Fruit fly (Drosophila melanogaster) whole organism, embryonic: ENCODE data around the gene CG5909.
A peak's percentile ranks its signal among the peaks of the same experiment; 100 is the strongest.

Source experiments
- CG10209 ChIP-seq: fragments of 200-800 bp; sonication (Bioruptor generic); optimal IDR thresholded peaks from 3 replicates; lab custom pipeline; 2017; ENCODE audit warnings: missing biosample characterization, mild to moderate bottlenecking, missing genetic modification characterization, missing genetic modification reagents
- CG10543 ChIP-seq: fragments of 200-800 bp; sonication (Bioruptor generic); optimal IDR thresholded peaks from 3 replicates; lab custom pipeline; 2017; ENCODE audit warnings: missing biosample characterization, mild to moderate bottlenecking, missing genetic modification characterization, moderate library complexity
- CG10654 ChIP-seq: fragments of 200-800 bp; sonication (Bioruptor generic); optimal IDR thresholded peaks from 2 replicates; lab custom pipeline; 2016; ENCODE audit warnings: missing biosample characterization, missing genetic modification characterization
- CG12155 ChIP-seq: fragments of 200-800 bp; sonication (Bioruptor generic); optimal IDR thresholded peaks from 3 replicates; lab custom pipeline; 2016; ENCODE audit warnings: missing biosample characterization, missing genetic modification characterization
- CG14710 ChIP-seq: fragments of 200-800 bp; sonication (Bioruptor generic); optimal IDR thresholded peaks from 3 replicates; lab custom pipeline; 2019; ENCODE audit warnings: missing biosample characterization, mild to moderate bottlenecking, missing genetic modification characterization, moderate library complexity
- CG15696 ChIP-seq: fragments of 200-800 bp; sonication (Bioruptor generic); optimal IDR thresholded peaks from 2 replicates; lab custom pipeline; 2019; ENCODE audit warnings: missing biosample characterization, mild to moderate bottlenecking, missing genetic modification characterization, moderate library complexity
- CG1602 ChIP-seq: fragments of 200-800 bp; sonication (Bioruptor generic); optimal IDR thresholded peaks from 3 replicates; lab custom pipeline; 2016; ENCODE audit warnings: missing biosample characterization, missing genetic modification characterization
- CG1792 ChIP-seq: fragments of 200-800 bp; sonication (Bioruptor generic); optimal IDR thresholded peaks from 2 replicates; lab custom pipeline; 2016; ENCODE audit warnings: missing biosample characterization, missing genetic modification characterization
- CG18476 ChIP-seq: fragments of 200-800 bp; sonication (Bioruptor generic); optimal IDR thresholded peaks from 2 replicates; lab custom pipeline; 2016; ENCODE audit warnings: missing biosample characterization, mild to moderate bottlenecking, missing genetic modification characterization
- CG2678 ChIP-seq: fragments of 200-800 bp; sonication (Bioruptor generic); optimal IDR thresholded peaks from 3 replicates; lab custom pipeline; 2019; ENCODE audit warnings: missing biosample characterization, mild to moderate bottlenecking, missing genetic modification characterization, moderate library complexity
- CG2875 ChIP-seq: fragments of 200-800 bp; sonication (Bioruptor generic); optimal IDR thresholded peaks from 2 replicates; lab custom pipeline; 2017; ENCODE audit warnings: missing biosample characterization, mild to moderate bottlenecking, missing genetic modification characterization, missing genetic modification reagents
- CG32532 ChIP-seq: fragments of 200-800 bp; sonication (Bioruptor generic); IDR thresholded peaks from 2 replicates; pipeline ENCODE4 v1.3.6; 2022; ENCODE audit warnings: missing biosample characterization, missing genetic modification characterization
- CG32767 ChIP-seq: fragments of 200-800 bp; sonication (Bioruptor generic); IDR thresholded peaks from 2 replicates; pipeline ENCODE4 v1.3.6; 2022; ENCODE audit warnings: missing biosample characterization, missing genetic modification characterization
- CG34376 ChIP-seq: fragments of 200-800 bp; sonication (Bioruptor generic); optimal IDR thresholded peaks from 2 replicates; lab custom pipeline; 2018; ENCODE audit warnings: missing biosample characterization, mild to moderate bottlenecking, missing genetic modification characterization
- CG4328 ChIP-seq: fragments of 200-800 bp; sonication (Bioruptor generic); optimal IDR thresholded peaks from 3 replicates; lab custom pipeline; 2017; ENCODE audit warnings: missing biosample characterization, missing genetic modification reagents, missing genetic modification characterization
- CG7372 ChIP-seq: fragments of 200-800 bp; sonication (Bioruptor generic); IDR thresholded peaks from 2 replicates; pipeline ENCODE4 v1.3.6; 2022; ENCODE audit warnings: missing biosample characterization, missing genetic modification characterization
- CG7556 ChIP-seq: fragments of 200-800 bp; sonication (Bioruptor generic); optimal IDR thresholded peaks from 2 replicates; lab custom pipeline; 2017; ENCODE audit warnings: missing biosample characterization, mild to moderate bottlenecking, missing genetic modification characterization
- CG8944 ChIP-seq: fragments of 200-800 bp; sonication (Bioruptor generic); optimal IDR thresholded peaks from 3 replicates; lab custom pipeline; 2016; ENCODE audit warnings: missing biosample characterization, missing genetic modification characterization
- CG9932 ChIP-seq: fragments of 200-800 bp; sonication (Bioruptor generic); IDR thresholded peaks from 2 replicates; pipeline ENCODE4 v1.3.6; 2022; ENCODE audit warnings: missing biosample characterization, missing genetic modification characterization
- E2f2 ChIP-seq: fragments of 200-800 bp; sonication (Bioruptor generic); IDR thresholded peaks from 2 replicates; pipeline ENCODE4 v1.3.6; 2022; ENCODE audit warnings: missing biosample characterization, missing genetic modification characterization
- HLH4C ChIP-seq: fragments of 200-800 bp; sonication (Bioruptor generic); IDR thresholded peaks from 3 replicates; pipeline ENCODE4 v1.3.6; 2022; ENCODE audit warnings: missing biosample characterization, missing genetic modification characterization; ENCODE audit not compliant: partially characterized antibody
- HLHmδ ChIP-seq: fragments of 200-800 bp; sonication (Bioruptor generic); optimal IDR thresholded peaks from 2 replicates; lab custom pipeline; 2018; ENCODE audit warnings: missing biosample characterization, mild to moderate bottlenecking, missing genetic modification characterization, moderate library complexity
- Jarid2 ChIP-seq: fragments of 200-800 bp; sonication (Bioruptor generic); optimal IDR thresholded peaks from 3 replicates; lab custom pipeline; 2017; ENCODE audit warnings: mild to moderate bottlenecking, missing biosample characterization, missing genetic modification reagents, missing genetic modification characterization
- Mad ChIP-seq: fragments of 200-800 bp; sonication (Bioruptor generic); optimal IDR thresholded peaks from 2 replicates; lab custom pipeline; 2016; ENCODE audit warnings: missing biosample characterization, missing genetic modification characterization
- Mes4 ChIP-seq: fragments of 200-800 bp; sonication (Bioruptor generic); optimal IDR thresholded peaks from 2 replicates; lab custom pipeline; 2016; ENCODE audit warnings: missing biosample characterization, missing genetic modification characterization
- Nf-YC ChIP-seq: fragments of 200-800 bp; optimal IDR thresholded peaks from 3 replicates; lab custom pipeline; 2019; ENCODE audit warnings: missing biosample characterization, mild to moderate bottlenecking, missing genetic modification characterization, moderate library complexity
- Optix ChIP-seq: fragments of 200-800 bp; sonication (Bioruptor generic); IDR thresholded peaks from 3 replicates; pipeline ENCODE4 v1.3.6; 2022; ENCODE audit warnings: missing biosample characterization, missing genetic modification characterization
- Vsx1 ChIP-seq: fragments of 200-800 bp; sonication (Bioruptor generic); optimal IDR thresholded peaks from 2 replicates; lab custom pipeline; 2017; ENCODE audit warnings: missing biosample characterization, mild to moderate bottlenecking, missing genetic modification characterization, missing genetic modification reagents
- chm ChIP-seq: fragments of 200-800 bp; sonication (Bioruptor generic); IDR thresholded peaks from 2 replicates; pipeline ENCODE4 v1.3.6; 2022; ENCODE audit warnings: missing biosample characterization, missing genetic modification characterization
- crol ChIP-seq: fragments of 200-800 bp; sonication (Bioruptor generic); IDR thresholded peaks from 2 replicates; pipeline ENCODE4 v1.3.6; 2022; ENCODE audit warnings: missing biosample characterization, missing genetic modification characterization
- cwo ChIP-seq: fragments of 200-800 bp; sonication (Bioruptor generic); optimal IDR thresholded peaks from 3 replicates; lab custom pipeline; 2017; ENCODE audit warnings: missing biosample characterization, missing genetic modification characterization, mild to moderate bottlenecking, moderate library complexity, missing genetic modification reagents
- dati ChIP-seq: fragments of 200-800 bp; sonication (Bioruptor generic); IDR thresholded peaks from 2 replicates; pipeline ENCODE4 v1.3.6; 2022; ENCODE audit warnings: missing biosample characterization, missing genetic modification characterization
- dmrt11E ChIP-seq: fragments of 200-800 bp; sonication (Bioruptor generic); optimal IDR thresholded peaks from 3 replicates; lab custom pipeline; 2018; ENCODE audit warnings: missing biosample characterization, mild to moderate bottlenecking, missing genetic modification characterization, moderate library complexity
- fu2 ChIP-seq: fragments of 200-800 bp; sonication (Bioruptor generic); optimal IDR thresholded peaks from 2 replicates; lab custom pipeline; 2016; ENCODE audit warnings: missing biosample characterization, missing genetic modification characterization
- grn ChIP-seq: fragments of 200-800 bp; sonication (Bioruptor generic); optimal IDR thresholded peaks from 3 replicates; lab custom pipeline; 2017; ENCODE audit warnings: missing biosample characterization, missing genetic modification characterization
- gt ChIP-seq: fragments of 200-800 bp; sonication (Bioruptor generic); IDR thresholded peaks from 2 replicates; pipeline ENCODE4 v1.3.6; 2022; ENCODE audit warnings: missing biosample characterization, missing genetic modification characterization
- insv ChIP-seq, 2 experiments: fragments of 200-800 bp; sonication (Bioruptor generic); optimal IDR thresholded peaks; 3 replicates each; lab custom pipeline; 2016 to 2018; ENCODE audit warnings: missing biosample characterization in 2 of 2, missing genetic modification characterization in 2 of 2
- kay ChIP-seq: fragments of 200-800 bp; sonication (Bioruptor generic); optimal IDR thresholded peaks from 2 replicates; lab custom pipeline; 2016; ENCODE audit warnings: missing biosample characterization, missing genetic modification characterization
- nmo ChIP-seq: fragments of 200-800 bp; sonication (Bioruptor generic); optimal IDR thresholded peaks from 2 replicates; lab custom pipeline; 2018; ENCODE audit warnings: missing biosample characterization, mild to moderate bottlenecking, missing genetic modification characterization, moderate library complexity
- otp ChIP-seq: fragments of 200-800 bp; sonication (Bioruptor generic); IDR thresholded peaks from 3 replicates; pipeline ENCODE4, ENCODE4 v1.3.6; 2022; ENCODE audit warnings: missing biosample characterization, missing genetic modification characterization
- ro ChIP-seq: fragments of 200-800 bp; sonication (Bioruptor generic); IDR thresholded peaks from 2 replicates; pipeline ENCODE4 v1.3.6; 2022; ENCODE audit warnings: missing biosample characterization, missing genetic modification characterization
- salm ChIP-seq: fragments of 200-800 bp; sonication (Bioruptor generic); optimal IDR thresholded peaks from 2 replicates; lab custom pipeline; 2018; ENCODE audit warnings: missing biosample characterization, mild to moderate bottlenecking, missing genetic modification characterization
- schlank ChIP-seq: fragments of 200-800 bp; sonication (Bioruptor generic); optimal IDR thresholded peaks from 2 replicates; lab custom pipeline; 2018; ENCODE audit warnings: missing biosample characterization, mild to moderate bottlenecking, missing genetic modification characterization
- sim ChIP-seq: fragments of 200-800 bp; sonication (Bioruptor generic); IDR thresholded peaks from 2 replicates; pipeline ENCODE4 v1.3.6; 2022; ENCODE audit warnings: missing biosample characterization, missing genetic modification characterization
- sna ChIP-seq: fragments of 200-800 bp; sonication (Bioruptor generic); IDR thresholded peaks from 2 replicates; pipeline ENCODE4 v1.3.6; 2022; ENCODE audit warnings: missing biosample characterization, missing genetic modification characterization; ENCODE audit not compliant: partially characterized antibody
- tna ChIP-seq: fragments of 200-800 bp; sonication (Bioruptor generic); IDR thresholded peaks from 2 replicates; pipeline ENCODE4 v1.3.6; 2022; ENCODE audit warnings: missing biosample characterization, missing genetic modification characterization; ENCODE audit not compliant: partially characterized antibody
- trem ChIP-seq: fragments of 200-800 bp; optimal IDR thresholded peaks from 3 replicates; lab custom pipeline; 2019; ENCODE audit warnings: missing biosample characterization, mild to moderate bottlenecking, missing genetic modification characterization, moderate library complexity
- zf30C ChIP-seq: fragments of 200-800 bp; sonication (Bioruptor generic); optimal IDR thresholded peaks from 3 replicates; lab custom pipeline; 2018; ENCODE audit warnings: missing biosample characterization, mild to moderate bottlenecking, missing genetic modification characterization

The CG5909 gene

DNA sequence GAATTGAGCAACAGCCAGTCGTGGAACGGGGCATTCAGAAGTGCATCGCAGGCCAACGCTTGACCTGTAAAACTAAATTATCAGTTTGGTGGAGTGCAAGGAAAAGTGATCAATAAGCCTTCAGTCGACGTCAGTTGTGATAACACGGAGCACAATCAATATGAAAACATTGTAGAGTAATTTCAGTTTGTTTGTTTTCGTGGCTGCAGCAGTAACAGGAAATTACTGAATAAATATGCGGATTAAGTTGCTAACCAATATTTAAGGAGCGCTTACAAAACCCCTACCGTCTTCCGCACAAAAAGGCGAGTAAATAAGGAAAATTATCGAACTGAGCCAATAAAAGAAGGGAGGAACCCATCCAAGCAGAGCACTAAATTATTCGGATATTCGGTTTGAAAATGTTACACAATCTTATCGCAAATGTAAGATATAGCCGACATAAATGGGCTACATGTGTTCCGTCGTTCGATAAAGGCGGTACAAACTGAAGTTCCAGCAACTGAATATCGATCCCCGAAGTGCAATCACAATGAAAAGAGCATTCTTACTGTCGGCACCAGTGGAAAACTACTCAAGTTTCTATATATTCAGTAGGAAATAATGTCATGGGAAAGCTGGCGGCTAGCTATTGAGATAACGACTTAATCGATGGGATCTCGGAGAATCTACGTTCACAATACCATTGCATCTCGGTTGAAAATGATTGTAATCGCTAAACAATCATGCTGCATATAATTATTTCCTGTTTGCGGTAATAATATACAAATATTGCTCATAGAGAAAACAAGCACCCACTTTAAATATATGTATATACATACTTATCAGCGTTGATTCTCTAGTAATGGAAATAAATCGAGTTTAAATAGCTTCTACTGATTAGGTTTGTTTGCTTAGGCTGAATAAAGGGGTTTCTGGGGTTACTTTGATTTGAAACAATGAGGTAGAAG lies 25.0 kb upstream of the CG5909 start (continued):
- TF ChIP-seq Jarid2 (GFP tag; lab: Kevin White, UChicago) (peak; percentile 36), dati (GFP tag; lab: Robert Waterston, UW) (no peak), ro (GFP tag; lab: Robert Waterston, UW) (no peak), CG2875 (GFP tag; lab: Kevin White, UChicago) (peak; percentile 83), dmrt11E (tag; lab: Kevin White, UChicago) (peak; percentile 85), CG10654 (GFP tag; lab: Kevin White, UChicago) (peak; percentile 57), CG32532 (GFP tag; lab: Robert Waterston, UW) (no peak), CG10209 (GFP tag; lab: Kevin White, UChicago) (peak; percentile 82), CG12155 (peak; percentile 16), fu2 (GFP tag; lab: Kevin White, UChicago) (no peak), Mad (GFP tag; lab: Kevin White, UChicago) (peak; percentile 37), CG7556 (GFP tag; lab: Kevin White, UChicago) (peak; percentile 65), CG18476 (GFP tag; lab: Kevin White, UChicago) (peak; percentile 47), Mes4 (GFP tag; lab: Kevin White, UChicago) (peak; percentile 71), CG8944 (peak; percentile 46), kay (peak; percentile 28), otp (GFP tag; lab: Robert Waterston, UW) (peak; percentile 85; the same call in 2 of the 3 replicates), sim (peak; percentile 62; the same call in 1 of the 2 replicates), schlank (tag; lab: Kevin White, UChicago) (peak; percentile 7), CG32767 (GFP tag; lab: Robert Waterston, UW) (peak; percentile 57; the same call in 1 of the 2 replicates), gt (GFP tag; lab: Robert Waterston, UW) (no peak), crol (GFP tag; lab: Robert Waterston, UW) (no peak), CG2678 (tag; lab: Kevin White, UChicago) (peak; percentile 67), CG10543 (peak; percentile 33), chm (GFP tag; lab: Robert Waterston, UW) (peak; percentile 86), Nf-YC (tag; lab: Kevin White, UChicago) (no peak), CG1602 (peak; percentile 71), CG34376 (no peak), grn (peak; percentile 71), Vsx1 (peak; percentile 89), HLHmδ (GFP tag; lab: Kevin White, UChicago) (no peak), HLH4C (GFP tag; lab: Robert Waterston, UW) (no peak), CG9932 (no peak), cwo (GFP tag; lab: Kevin White, UChicago) (peak; percentile 27), CG1792 (GFP tag; lab: Kevin White, UChicago) (peak; percentile 74), E2f2 (peak; percentile 43; the same call in 1 of the 2 replicates), zf30C (GFP tag; lab: Kevin White, UChicago) (no peak), CG14710 (peak; percentile 69), Optix (GFP tag; lab: Robert Waterston, UW) (peak; percentile 50; the same call in 1 of the 3 replicates), sna (no peak), trem (tag; lab: Kevin White, UChicago) (no peak), tna (GFP tag; lab: Robert Waterston, UW) (no peak), CG7372 (GFP tag; lab: Robert Waterston, UW) (0 out of 2 replicates have a peak, but pooled peaks have one; percentile 27), nmo (GFP tag; lab: Kevin White, UChicago) (peak; percentile 27), CG15696 (tag; lab: Kevin White, UChicago) (peak; percentile 94), insv (GFP tag; optimal IDR thresholded peaks at IDR 0.05; lab: Kevin White, UChicago) (peak in 1 of 2 experiments; percentile 2), CG4328 (GFP tag; lab: Kevin White, UChicago) (peak; percentile 25), salm (tag; lab: Kevin White, UChicago) (peak; percentile 65)
